Fruit fly (Drosophila melanogaster): Measurements from ENCODE around the gene CG11843.

CG11843 gene

dm6 chr3R:29039704-29040430 lies 14.3 kb upstream of the CG11843 start (continued):
- TF ChIP-seq CG15336 (GFP tag; IDR thresholded peaks at IDR 0.05) (no peak), Ets96B (tag; optimal IDR thresholded peaks at IDR 0.05) (no peak), CG32006 (GFP tag; optimal IDR thresholded peaks at IDR 0.05) (peak; percentile 48), Hr4 (GFP tag; optimal IDR thresholded peaks at IDR 0.05) (peak; percentile 30), OdsH (GFP tag; optimal IDR thresholded peaks at IDR 0.05) (peak; percentile 10), acj6 (GFP tag; optimal IDR thresholded peaks at IDR 0.05) (peak; percentile 35), CG3919 (GFP tag; optimal IDR thresholded peaks at IDR 0.05) (no peak), CG6792 (GFP tag; optimal IDR thresholded peaks at IDR 0.05) (peak; percentile 26), Hr39 (GFP tag; optimal IDR thresholded peaks at IDR 0.05) (peak; percentile 64), Eip93F (GFP tag; optimal IDR thresholded peaks at IDR 0.05) (no peak), lz (GFP tag; optimal IDR thresholded peaks at IDR 0.05) (peak; percentile 40)

dm6 chr3R:29040526-29041195 lies 13.5 kb upstream of the CG11843 start:
- TF ChIP-seq CG34406 (GFP tag; optimal IDR thresholded peaks at IDR 0.05), result no peak
- TF ChIP-seq Gug (GFP tag; IDR thresholded peaks at IDR 0.05), result no peak; the same call in 1 of the 2 replicates
- TF ChIP-seq CG15336 (GFP tag; IDR thresholded peaks at IDR 0.05), result peak; percentile 75
- no peak for TF ChIP-seq Lpt (GFP tag; optimal IDR thresholded peaks at IDR 0.05)
- TF ChIP-seq CG7368 (GFP tag; optimal IDR thresholded peaks at IDR 0.05), result peak; percentile 20
- TF ChIP-seq dsx (GFP tag; optimal IDR thresholded peaks at IDR 0.05; ENCODE audit: poor library complexity, severe bottlenecking), result no peak
- TF ChIP-seq Ets96B (tag; optimal IDR thresholded peaks at IDR 0.05), result peak; percentile 61
- TF ChIP-seq CG3919 (GFP tag; optimal IDR thresholded peaks at IDR 0.05), result no peak
- TF ChIP-seq Hr38 (GFP tag; optimal IDR thresholded peaks at IDR 0.05), result no peak
- no peak for TF ChIP-seq fkh (GFP tag; optimal IDR thresholded peaks at IDR 0.05)
- TF ChIP-seq CG11294 (GFP tag; IDR thresholded peaks at IDR 0.05), result 0 out of 2 replicates have a peak, but pooled peaks have one; percentile 17
- TF ChIP-seq fd85E (GFP tag; optimal IDR thresholded peaks at IDR 0.05), result no peak
- TF ChIP-seq Met (GFP tag; optimal IDR thresholded peaks at IDR 0.05), result no peak
- no peak for TF ChIP-seq Ets21C (GFP tag; optimal IDR thresholded peaks at IDR 0.05)
- TF ChIP-seq CG11762 (GFP tag; optimal IDR thresholded peaks at IDR 0.05; ENCODE audit: insufficient read depth), result peak; percentile 30
- TF ChIP-seq CG11902 (GFP tag; optimal IDR thresholded peaks at IDR 0.05), result peak; percentile 17
- TF ChIP-seq Sox14 (GFP tag; optimal IDR thresholded peaks at IDR 0.05), result no peak
- TF ChIP-seq CG6792 (GFP tag; optimal IDR thresholded peaks at IDR 0.05), result no peak
- peak; percentile 45 for TF ChIP-seq esn (GFP tag; optimal IDR thresholded peaks at IDR 0.05)
- TF ChIP-seq CG31627 (GFP tag; optimal IDR thresholded peaks at IDR 0.05), result no peak
- no peak for TF ChIP-seq Smox (GFP tag; optimal IDR thresholded peaks at IDR 0.05)
- TF ChIP-seq ss (GFP tag; optimal IDR thresholded peaks at IDR 0.05), result no peak
- TF ChIP-seq OdsH (GFP tag; optimal IDR thresholded peaks at IDR 0.05), result no peak
- TF ChIP-seq CG10631 (GFP tag; optimal IDR thresholded peaks at IDR 0.05), result no peak
- TF ChIP-seq lz (GFP tag; optimal IDR thresholded peaks at IDR 0.05), result peak; percentile 11
- no peak for TF ChIP-seq CG32006 (GFP tag; optimal IDR thresholded peaks at IDR 0.05)
- TF ChIP-seq Eip78C (GFP tag), result no peak
- no peak for TF ChIP-seq CG1621 (tag; optimal IDR thresholded peaks at IDR 0.05)
- no peak for TF ChIP-seq CG8319 (GFP tag; optimal IDR thresholded peaks at IDR 0.05)
- no peak for TF ChIP-seq achi (GFP tag; optimal IDR thresholded peaks at IDR 0.05)
- peak; percentile 60; the same call in 1 of the 3 replicates for TF ChIP-seq eg (GFP tag; IDR thresholded peaks at IDR 0.05)
- TF ChIP-seq CG3032 (tag; optimal IDR thresholded peaks at IDR 0.05), result peak; percentile 50
- 0 out of 3 replicates have a peak, but pooled peaks have one; percentile 48 for TF ChIP-seq CG6163 (GFP tag; IDR thresholded peaks at IDR 0.05)
- TF ChIP-seq CG8632 (GFP tag; optimal IDR thresholded peaks at IDR 0.05), result no peak
- TF ChIP-seq Eip75B (GFP tag; optimal IDR thresholded peaks at IDR 0.05), result no peak
- TF ChIP-seq CG10669 (GFP tag; optimal IDR thresholded peaks at IDR 0.05), result no peak
- no peak for TF ChIP-seq CG4318 (GFP tag; optimal IDR thresholded peaks at IDR 0.05)
- TF ChIP-seq fd59A (GFP tag; optimal IDR thresholded peaks at IDR 0.05), result peak; percentile 27
- peak; percentile 66; the same call in 2 of the 3 replicates for TF ChIP-seq CG8119 (GFP tag; IDR thresholded peaks at IDR 0.05)
- no peak for TF ChIP-seq Sox102F (GFP tag; optimal IDR thresholded peaks at IDR 0.05)
- TF ChIP-seq Eip93F (GFP tag; optimal IDR thresholded peaks at IDR 0.05), result no peak
- TF ChIP-seq net (GFP tag; optimal IDR thresholded peaks at IDR 0.05), result no peak
- TF ChIP-seq Blimp-1 (GFP tag; optimal IDR thresholded peaks at IDR 0.05), result no peak
